Worm (Caenorhabditis elegans) whole organism, mixed stage, embryonic: ENCODE measurements around the gene bcl-7.

Source experiments
- blmp-1 ChIP-seq: fragments of 150-350 bp; optimal IDR thresholded peaks from 2 replicates; lab custom pipeline; 2014; ENCODE audit warnings: missing biosample characterization, missing genetic modification characterization
- elt-3 ChIP-seq: fragments of 150-350 bp; optimal IDR thresholded peaks from 2 replicates; lab custom pipeline; 2014; ENCODE audit warnings: missing biosample characterization, missing genetic modification characterization
- hlh-1 ChIP-seq: fragments of 150-350 bp; optimal IDR thresholded peaks from 2 replicates; lab custom pipeline; 2014; ENCODE audit warnings: missing biosample characterization, missing genetic modification reagents, missing genetic modification characterization
- lin-13 ChIP-seq: fragments of 150-350 bp; optimal IDR thresholded peaks from 2 replicates; lab custom pipeline; 2014; ENCODE audit warnings: missing biosample characterization, missing genetic modification characterization
- nhr-2 ChIP-seq: fragments of 150-350 bp; optimal IDR thresholded peaks from 2 replicates; lab custom pipeline; 2014; ENCODE audit warnings: missing biosample characterization, missing genetic modification characterization
- unc-62 ChIP-seq: fragments of 150-350 bp; optimal IDR thresholded peaks from 2 replicates; lab custom pipeline; 2014; ENCODE audit warnings: missing biosample characterization, missing genetic modification reagents, missing genetic modification characterization
- ztf-11 ChIP-seq: fragments of 150-350 bp; optimal IDR thresholded peaks from 2 replicates; lab custom pipeline; 2014; ENCODE audit warnings: missing biosample characterization, missing genetic modification characterization

DNA sequence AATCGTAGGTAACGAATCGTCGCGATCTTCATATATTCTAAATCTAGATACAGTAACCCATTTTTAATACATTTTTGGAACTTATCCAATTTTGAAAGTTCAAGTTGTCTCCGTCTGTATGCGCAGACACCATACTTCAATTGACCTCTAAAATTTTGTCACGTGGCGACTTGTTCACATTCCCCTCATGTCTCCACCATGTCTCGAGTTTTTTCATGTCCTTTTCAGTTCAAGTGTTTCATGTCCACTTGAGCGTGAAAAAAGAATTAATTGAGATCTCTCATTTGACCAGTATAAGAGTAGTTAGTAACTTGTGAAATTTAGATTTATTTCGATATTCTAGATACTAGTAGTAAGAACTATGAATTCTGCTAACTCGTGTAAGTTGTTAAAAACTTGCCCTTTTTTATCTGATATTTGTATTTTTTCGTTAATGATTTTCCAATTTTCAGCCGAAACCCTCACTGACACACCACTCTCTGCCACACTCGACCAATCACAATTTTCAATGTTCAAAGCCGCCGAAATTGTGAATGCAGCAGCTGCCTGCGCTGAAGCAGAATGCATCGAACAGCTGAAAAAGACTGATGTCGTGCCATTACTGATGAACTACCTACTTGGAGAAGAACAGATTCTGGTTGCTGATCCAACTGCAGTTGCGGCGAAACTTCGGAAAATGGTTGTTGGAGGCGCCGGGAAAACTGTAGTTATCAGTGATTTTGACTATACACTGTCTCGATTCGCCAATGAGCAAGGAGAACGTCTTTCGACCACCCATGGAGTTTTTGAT, 25.9 kb downstream of the bcl-7 start:
- TF ChIP-seq lin-13 (tag; lab: Kevin White, UChicago) (no peak), ztf-11 (tag; lab: Kevin White, UChicago) (no peak), hlh-1 (tag; lab: Kevin White, UChicago) (no peak), blmp-1 (no peak), unc-62 (GFP tag; lab: Kevin White, UChicago) (no peak), elt-3 (tag; lab: Kevin White, UChicago) (no peak), nhr-2 (tag; lab: Kevin White, UChicago) (no peak)
